Worm (Caenorhabditis elegans): ENCODE measurements around the gene pqn-68.

DNA sequence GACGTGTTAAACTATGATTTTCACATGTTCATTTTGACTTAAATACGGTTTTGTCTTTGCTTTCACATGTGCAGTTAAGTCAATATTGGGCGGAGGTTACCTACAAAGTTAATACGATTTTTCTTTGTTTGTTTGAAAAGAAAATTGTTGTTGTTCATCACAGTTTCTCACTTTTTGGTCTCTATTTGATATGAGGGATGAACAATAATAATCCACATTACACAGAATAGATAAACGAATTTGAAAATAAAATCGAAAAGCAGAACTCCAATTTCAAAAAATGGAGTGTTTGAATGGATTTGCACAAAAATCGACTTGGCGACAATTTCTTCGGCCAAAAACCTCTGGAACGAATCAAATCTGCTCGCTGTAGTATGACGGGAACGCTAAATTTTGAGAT, 45.7 kb upstream of the pqn-68 start, which contains the start of gene ttr-29:
- no peak for TF ChIP-seq hlh-15 (tag; optimal IDR thresholded peaks at IDR 0.05)
- TF ChIP-seq zip-5 (tag; optimal IDR thresholded peaks at IDR 0.05): no peak
- TF ChIP-seq ceh-9 (tag; optimal IDR thresholded peaks at IDR 0.05): no peak
- TF ChIP-seq F13H6.1 (tag; optimal IDR thresholded peaks at IDR 0.05): no peak
- TF ChIP-seq unc-86 (tag; optimal IDR thresholded peaks at IDR 0.05): no peak
- TF ChIP-seq pax-1 (tag; optimal IDR thresholded peaks at IDR 0.05): no peak

All from whole organism, late embryonic.